Fruit fly (Drosophila melanogaster) whole organism, adult: ENCODE measurements around the gene Ppcs.

Experiments used
- CG33017 ChIP-seq: fragments of 200-800 bp; sonication (Bioruptor generic); optimal IDR thresholded peaks from 2 replicates; lab custom pipeline; 2018; ENCODE audit warnings: missing biosample characterization, mild to moderate bottlenecking, missing genetic modification characterization, moderate library complexity
- Crg-1 ChIP-seq: fragments of 200-800 bp; sonication (Bioruptor generic); optimal IDR thresholded peaks from 2 replicates; lab custom pipeline; 2016; ENCODE audit warnings: missing biosample characterization, missing genetic modification characterization
- tj ChIP-seq: fragments of 200-800 bp; sonication (Bioruptor generic); optimal IDR thresholded peaks from 3 replicates; lab custom pipeline; 2017; ENCODE audit warnings: missing biosample characterization, mild to moderate bottlenecking, missing genetic modification characterization, moderate library complexity

DNA sequence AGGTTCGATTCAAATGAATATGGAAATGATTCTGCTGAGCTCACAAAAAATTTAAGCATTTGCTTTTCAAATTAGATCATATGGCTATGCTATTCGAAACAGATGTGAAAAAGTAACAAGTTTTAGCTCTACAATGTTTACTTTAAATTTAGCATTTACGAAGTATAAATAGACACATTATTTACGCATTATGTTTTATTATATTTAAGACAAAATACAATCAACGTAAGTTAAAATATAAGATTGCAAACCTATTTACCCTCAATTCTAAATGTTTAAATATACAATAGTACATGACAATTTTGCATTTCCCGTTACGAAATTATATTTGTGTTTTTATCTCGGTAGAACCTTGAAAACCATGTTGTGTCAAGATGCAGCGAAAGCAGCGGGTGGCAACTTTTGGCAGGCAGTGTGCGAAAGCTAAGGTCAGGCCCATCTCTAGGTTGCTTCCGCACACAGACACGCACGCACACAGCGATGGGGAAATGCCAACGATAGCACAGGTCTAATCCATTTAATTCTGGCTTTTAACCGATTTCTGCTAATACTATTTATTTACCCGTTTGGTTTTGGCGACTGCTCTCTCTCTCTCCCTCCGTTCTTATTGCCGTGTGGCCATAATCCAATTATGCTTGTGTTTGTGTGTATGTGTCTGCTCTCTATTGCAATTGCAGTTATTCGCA lies 54.4 kb downstream of the Ppcs start:
- TF ChIP-seq tj (GFP tag; lab: Kevin White, UChicago): no peak
- no peak for TF ChIP-seq CG33017 (tag; lab: Kevin White, UChicago)
- no peak for TF ChIP-seq Crg-1 (GFP tag; lab: Kevin White, UChicago)
